Worm (Caenorhabditis elegans) whole organism, L4/young adult: ENCODE data around the gene tomm-70.

Experiments used
- W03F9.2 ChIP-seq: fragments of 150-350 bp; optimal IDR thresholded peaks from 2 replicates; lab custom pipeline; 2014; ENCODE audit warnings: missing biosample characterization, missing genetic modification characterization
- him-1 ChIP-seq: sonication (generic microtip); optimal IDR thresholded peaks from 2 replicates; lab custom pipeline; 2016; ENCODE audit warnings: missing genotype, missing genetic modification reagents, missing genetic modification characterization, missing compliant biosample characterization

DNA sequence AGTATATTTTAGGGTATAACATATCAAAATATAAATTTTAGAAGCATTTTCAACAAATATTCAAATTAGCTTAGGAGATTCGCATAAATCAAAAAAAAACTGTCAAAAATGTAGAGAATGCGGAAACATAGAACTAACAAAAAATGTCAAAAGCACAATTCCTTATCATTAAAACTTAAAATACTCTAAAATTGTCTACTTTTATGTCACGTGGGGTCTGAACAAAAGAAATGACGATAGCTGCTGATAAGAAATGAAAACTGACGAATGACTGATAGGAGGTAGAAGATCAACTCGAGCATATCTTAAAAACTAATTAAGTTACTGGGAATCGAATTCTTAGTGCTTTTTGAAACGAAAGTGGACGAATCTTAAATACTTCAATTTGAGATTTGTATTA lies 20.9 kb downstream of the tomm-70 start:
- TF ChIP-seq him-1 (tag; lab: Kevin White, UChicago) (no peak), W03F9.2 (tag; lab: Kevin White, UChicago) (no peak)
